Worm (Caenorhabditis elegans): Measurements from ENCODE around the gene K12H4.5.

K12H4.5 gene

ce11 chrIII:8030963-8031362 lies 13.3 kb upstream of the K12H4.5 start, which contains the start of gene F44B9.9:
Gene F44B9.9, minus strand, starts transcription at chrIII:8031063.
- TF ChIP-seq dmd-4 (tag; optimal IDR thresholded peaks at IDR 0.05), result no peak
- TF ChIP-seq snpc-4 (tag; optimal IDR thresholded peaks at IDR 0.05), result no peak
- no peak for TF ChIP-seq lin-39 (tag; optimal IDR thresholded peaks at IDR 0.05)
- TF ChIP-seq Y55F3AM.14 (GFP tag; optimal IDR thresholded peaks at IDR 0.05), result no peak

DNA sequence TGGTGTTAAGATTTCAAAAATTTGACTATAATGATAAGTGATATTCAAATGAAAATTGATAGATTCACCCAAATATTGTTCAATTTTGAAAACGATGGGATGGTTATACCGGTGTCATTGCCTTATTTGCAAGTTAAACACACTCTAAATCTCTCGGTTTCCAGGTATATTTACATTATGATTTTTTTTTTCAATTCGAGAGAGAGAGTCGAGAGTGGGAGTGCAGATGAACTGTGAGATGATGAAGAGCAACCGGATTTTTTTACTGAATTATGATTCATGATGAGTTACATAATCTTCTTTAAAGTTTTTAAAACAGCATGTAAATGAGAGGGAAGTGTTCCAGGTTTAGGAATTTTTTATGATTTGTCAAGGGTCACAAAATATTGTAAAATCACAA lies 10.8 kb upstream of the K12H4.5 start, which contains the start of gene F44B9.10:
TSS of gene F44B9.10 (minus strand) at position 101 of the 400 bp plus-strand sequence.
- TF ChIP-seq elt-3 (tag; optimal IDR thresholded peaks at IDR 0.05), result no peak
- no peak for TF ChIP-seq peb-1 (tag; optimal IDR thresholded peaks at IDR 0.05)
- no peak for TF ChIP-seq nhr-12 (tag; optimal IDR thresholded peaks at IDR 0.05)
- no peak for TF ChIP-seq blmp-1 (tag; optimal IDR thresholded peaks at IDR 0.05; ENCODE audit: insufficient read depth)
- TF ChIP-seq fos-1 (tag; optimal IDR thresholded peaks at IDR 0.05), result no peak

DNA sequence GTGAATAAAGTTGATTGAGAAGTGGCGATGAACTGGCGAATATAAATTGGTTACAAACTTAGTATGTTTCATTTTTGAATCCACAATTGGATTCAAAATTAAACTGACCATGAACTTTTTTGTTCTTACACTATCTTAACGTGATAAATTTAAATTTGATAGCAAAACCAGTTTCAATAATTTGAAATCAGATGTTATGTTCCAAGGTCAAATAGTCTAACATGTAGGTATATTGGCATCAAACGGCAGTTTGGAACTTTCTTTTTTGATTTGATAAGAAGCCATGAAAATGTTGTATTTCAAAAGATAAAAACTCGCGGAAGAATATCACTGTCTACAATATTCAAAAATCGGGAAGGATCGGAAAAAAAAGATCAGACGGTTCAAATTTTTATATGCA lies 8.2 kb upstream of the K12H4.5 start:
- TF ChIP-seq nhr-23 (tag; optimal IDR thresholded peaks at IDR 0.05) (no peak), nhr-25 (tag; optimal IDR thresholded peaks at IDR 0.05) (peak; percentile 26), lin-11 (tag; optimal IDR thresholded peaks at IDR 0.05) (no peak), nhr-10 (tag; optimal IDR thresholded peaks at IDR 0.05) (no peak), sma-9 (GFP tag; optimal IDR thresholded peaks at IDR 0.05) (peak; percentile 19), sma-9 (tag; optimal IDR thresholded peaks at IDR 0.05) (no peak), mdl-1 (tag; optimal IDR thresholded peaks at IDR 0.05) (no peak)

ce11 chrIII:8036497-8036896 lies 7.8 kb upstream of the K12H4.5 start:
- peak; percentile 58 for TF ChIP-seq sma-9 (GFP tag; optimal IDR thresholded peaks at IDR 0.05)
- no peak for TF ChIP-seq sma-9 (tag; optimal IDR thresholded peaks at IDR 0.05)
- no peak for TF ChIP-seq nhr-10 (tag; optimal IDR thresholded peaks at IDR 0.05)
- no peak for TF ChIP-seq mab-5 (tag; optimal IDR thresholded peaks at IDR 0.05)
- peak; percentile 2 for TF ChIP-seq blmp-1 (tag; optimal IDR thresholded peaks at IDR 0.05; ENCODE audit: insufficient read depth)

ce11 chrIII:8037941-8038340 lies 6.3 kb upstream of the K12H4.5 start, which contains the start of gene dpf-6:
Gene dpf-6, plus strand, starts transcription at chrIII:8038241.
- no peak for TF ChIP-seq Y55F3AM.14 (GFP tag; optimal IDR thresholded peaks at IDR 0.05)
- TF ChIP-seq R02D3.7 (tag; optimal IDR thresholded peaks at IDR 0.05), result no peak
- no peak for TF ChIP-seq snpc-4 (tag; optimal IDR thresholded peaks at IDR 0.05)
- no peak for TF ChIP-seq nhr-12 (tag; optimal IDR thresholded peaks at IDR 0.05)
- TF ChIP-seq crh-2 (tag; optimal IDR thresholded peaks at IDR 0.05), result no peak
- no peak for TF ChIP-seq nhr-10 (tag; optimal IDR thresholded peaks at IDR 0.05)
- TF ChIP-seq nhr-11 (tag; optimal IDR thresholded peaks at IDR 0.05), result no peak
- no peak for TF ChIP-seq mbf-1 (tag; optimal IDR thresholded peaks at IDR 0.05)
- TF ChIP-seq ceh-82 (tag; optimal IDR thresholded peaks at IDR 0.05), result no peak
- no peak for TF ChIP-seq ztf-1 (GFP tag; conservative IDR thresholded peaks at IDR 0.05)
- no peak for TF ChIP-seq lin-13 (GFP tag; optimal IDR thresholded peaks at IDR 0.05)
- no peak for TF ChIP-seq lsy-2 (tag; optimal IDR thresholded peaks at IDR 0.05)
- no peak for TF ChIP-seq nhr-21 (tag; optimal IDR thresholded peaks at IDR 0.05)
- no peak for TF ChIP-seq ztf-11 (tag; optimal IDR thresholded peaks at IDR 0.05)
- no peak for TF ChIP-seq dmd-4 (tag; optimal IDR thresholded peaks at IDR 0.05)
- TF ChIP-seq alr-1 (tag; optimal IDR thresholded peaks at IDR 0.05), result no peak
- TF ChIP-seq nhr-23 (tag; optimal IDR thresholded peaks at IDR 0.05), result no peak
- no peak for TF ChIP-seq ama-1 (optimal IDR thresholded peaks at IDR 0.05)
- TF ChIP-seq sma-3 (GFP tag; optimal IDR thresholded peaks at IDR 0.05), result no peak

DNA sequence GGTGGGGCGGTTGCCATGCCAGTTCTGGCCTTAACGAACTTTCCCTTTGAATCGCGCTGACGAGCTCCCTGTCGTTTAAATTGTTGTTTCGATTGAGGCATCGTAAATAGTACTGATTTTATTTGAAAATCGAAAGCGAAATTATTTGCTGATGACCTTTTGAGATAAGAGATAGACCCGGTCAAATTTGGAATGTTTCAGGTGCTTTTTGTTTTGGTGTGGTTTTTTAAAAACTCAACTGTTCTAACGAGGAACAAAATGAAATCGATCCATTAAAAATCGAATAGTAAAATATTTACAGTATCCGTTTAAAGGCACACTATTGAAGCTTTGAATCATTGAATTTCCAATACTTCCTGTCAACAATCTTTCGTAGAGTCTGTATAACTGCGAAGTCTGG lies 1.5 kb upstream of the K12H4.5 start, which contains the start of gene K12H4.6:
TSS of gene K12H4.6 (minus strand) at position 101 of the 400 bp plus-strand sequence.
- no peak for TF ChIP-seq gmeb-1 (tag; optimal IDR thresholded peaks at IDR 0.05)
- no peak for TF ChIP-seq F13H6.1 (tag; optimal IDR thresholded peaks at IDR 0.05)
- no peak for TF ChIP-seq nhr-237 (tag; optimal IDR thresholded peaks at IDR 0.05)

Measured in whole organism, L2 larva.